Fruit fly (Drosophila melanogaster) whole organism, embryonic: ENCODE results near the gene bor.

Experiments
- Antp ChIP-seq: fragments of 200-800 bp; sonication (Bioruptor generic); optimal IDR thresholded peaks from 3 replicates; lab custom pipeline; 2016; ENCODE audit warnings: missing biosample characterization, missing genetic modification characterization
- B-H2 ChIP-seq: fragments of 200-800 bp; sonication (Bioruptor generic); optimal IDR thresholded peaks from 2 replicates; lab custom pipeline; 2018; ENCODE audit warnings: missing biosample characterization, mild to moderate bottlenecking, missing genetic modification characterization
- Bgb ChIP-seq: fragments of 200-800 bp; sonication (Bioruptor generic); IDR thresholded peaks from 2 replicates; pipeline ENCODE4 v1.3.6; 2022; ENCODE audit warnings: missing biosample characterization, missing genetic modification characterization; ENCODE audit not compliant: partially characterized antibody
- CG10431 ChIP-seq: fragments of 200-800 bp; sonication (Bioruptor generic); optimal IDR thresholded peaks from 3 replicates; lab custom pipeline; 2018; ENCODE audit warnings: missing biosample characterization, mild to moderate bottlenecking, missing genetic modification characterization
- CG10462 ChIP-seq: fragments of 200-800 bp; sonication (Bioruptor generic); optimal IDR thresholded peaks from 2 replicates; lab custom pipeline; 2016; ENCODE audit warnings: missing biosample characterization, missing genetic modification characterization
- CG11398 ChIP-seq: fragments of 200-800 bp; sonication (Bioruptor generic); optimal IDR thresholded peaks from 2 replicates; lab custom pipeline; 2016; ENCODE audit warnings: missing biosample characterization, missing genetic modification characterization
- CG12299 ChIP-seq: fragments of 200-800 bp; sonication (Bioruptor generic); optimal IDR thresholded peaks from 2 replicates; lab custom pipeline; 2018; ENCODE audit warnings: missing biosample characterization, mild to moderate bottlenecking, missing genetic modification characterization
- CG16863 ChIP-seq: fragments of 200-800 bp; sonication (Bioruptor generic); optimal IDR thresholded peaks from 3 replicates; lab custom pipeline; 2016; ENCODE audit warnings: missing biosample characterization, missing genetic modification characterization
- CG17385 ChIP-seq: fragments of 200-800 bp; sonication (Bioruptor generic); optimal IDR thresholded peaks from 3 replicates; lab custom pipeline; 2018; ENCODE audit warnings: missing biosample characterization, mild to moderate bottlenecking, missing genetic modification characterization
- CG18764 ChIP-seq: fragments of 200-800 bp; sonication (Bioruptor generic); optimal IDR thresholded peaks from 3 replicates; lab custom pipeline; 2016; ENCODE audit warnings: missing biosample characterization, missing genetic modification characterization
- CG2129 ChIP-seq: fragments of 200-800 bp; sonication (Bioruptor generic); IDR thresholded peaks from 2 replicates; pipeline ENCODE4 v1.3.6; 2022; ENCODE audit warnings: missing biosample characterization, missing genetic modification characterization; ENCODE audit not compliant: partially characterized antibody
- CG30020 ChIP-seq: fragments of 200-800 bp; optimal IDR thresholded peaks from 2 replicates; lab custom pipeline; 2019; ENCODE audit warnings: missing biosample characterization, mild to moderate bottlenecking, missing genetic modification characterization, moderate library complexity
- CG31441 ChIP-seq: fragments of 200-800 bp; sonication (Bioruptor generic); IDR thresholded peaks from 2 replicates; pipeline ENCODE4 v1.3.6; 2022; ENCODE audit warnings: missing biosample characterization, missing genetic modification characterization
- CG34376 ChIP-seq: fragments of 200-800 bp; sonication (Bioruptor generic); optimal IDR thresholded peaks from 2 replicates; lab custom pipeline; 2018; ENCODE audit warnings: missing biosample characterization, mild to moderate bottlenecking, missing genetic modification characterization
- CG4282 ChIP-seq: fragments of 200-800 bp; sonication (Bioruptor generic); optimal IDR thresholded peaks from 2 replicates; lab custom pipeline; 2016; ENCODE audit warnings: missing biosample characterization, missing genetic modification characterization
- CG4617 ChIP-seq: fragments of 200-800 bp; sonication (Bioruptor generic); optimal IDR thresholded peaks from 3 replicates; lab custom pipeline; 2016; ENCODE audit warnings: missing biosample characterization, missing genetic modification characterization, borderline replicate concordance
- CG5953 ChIP-seq: fragments of 200-800 bp; sonication (Bioruptor generic); IDR thresholded peaks from 2 replicates; pipeline ENCODE4 v1.3.6; 2022; ENCODE audit warnings: missing biosample characterization, missing genetic modification characterization
- CG7556 ChIP-seq: fragments of 200-800 bp; sonication (Bioruptor generic); optimal IDR thresholded peaks from 2 replicates; lab custom pipeline; 2017; ENCODE audit warnings: missing biosample characterization, mild to moderate bottlenecking, missing genetic modification characterization
- CG8089 ChIP-seq: fragments of 200-800 bp; sonication (Bioruptor generic); optimal IDR thresholded peaks from 3 replicates; lab custom pipeline; 2016; ENCODE audit warnings: missing biosample characterization, missing genetic modification characterization
- CG8281 ChIP-seq: fragments of 200-800 bp; sonication (Bioruptor generic); optimal IDR thresholded peaks from 2 replicates; lab custom pipeline; 2018; ENCODE audit warnings: missing biosample characterization, mild to moderate bottlenecking, missing genetic modification characterization, moderate library complexity
- CG8478 ChIP-seq: fragments of >200 bp; optimal IDR thresholded peaks from 2 replicates; lab custom pipeline; 2018
- CG8765 ChIP-seq: fragments of 200-800 bp; sonication (Bioruptor generic); IDR thresholded peaks from 2 replicates; pipeline ENCODE4 v1.3.6; 2022; ENCODE audit warnings: missing biosample characterization, missing genetic modification characterization
- CG9609 ChIP-seq: fragments of 200-800 bp; sonication (Bioruptor generic); optimal IDR thresholded peaks from 3 replicates; lab custom pipeline; 2016; ENCODE audit warnings: missing biosample characterization, missing genetic modification characterization
- Chrac-16 ChIP-seq: fragments of 200-800 bp; sonication (Bioruptor generic); optimal IDR thresholded peaks from 3 replicates; lab custom pipeline; 2016; ENCODE audit warnings: missing biosample characterization, missing genetic modification characterization
- Dref ChIP-seq: fragments of 200-800 bp; sonication (Bioruptor generic); IDR thresholded peaks from 2 replicates; pipeline ENCODE4 v1.3.6; 2022; ENCODE audit warnings: missing biosample characterization, missing genetic modification characterization
- Drgx ChIP-seq: fragments of 200-800 bp; sonication (Bioruptor generic); IDR thresholded peaks from 2 replicates; pipeline ENCODE4 v1.3.6; 2022; ENCODE audit warnings: missing biosample characterization, missing genetic modification characterization
- ERR ChIP-seq: fragments of 200-800 bp; sonication (Bioruptor generic); optimal IDR thresholded peaks from 2 replicates; lab custom pipeline; 2016; ENCODE audit warnings: missing biosample characterization, missing genetic modification characterization
- Ets97D ChIP-seq: fragments of 200-800 bp; sonication (Bioruptor generic); optimal IDR thresholded peaks from 3 replicates; lab custom pipeline; 2016; ENCODE audit warnings: missing biosample characterization, missing genetic modification characterization
- HLH54F ChIP-seq: fragments of 200-800 bp; sonication (Bioruptor generic); optimal IDR thresholded peaks from 3 replicates; lab custom pipeline; 2016; ENCODE audit warnings: missing biosample characterization, missing genetic modification characterization
- Hmx ChIP-seq: fragments of 200-800 bp; sonication (Bioruptor generic); optimal IDR thresholded peaks from 2 replicates; lab custom pipeline; 2016; ENCODE audit warnings: missing biosample characterization, missing genetic modification characterization
- MBD-R2 ChIP-seq: fragments of 200-800 bp; sonication (Bioruptor generic); IDR thresholded peaks from 2 replicates; pipeline ENCODE4 v1.3.6; 2022; ENCODE audit warnings: missing biosample characterization, missing genetic modification characterization
- MTF-1 ChIP-seq: fragments of 200-800 bp; sonication (Bioruptor generic); optimal IDR thresholded peaks from 2 replicates; lab custom pipeline; 2018; ENCODE audit warnings: missing biosample characterization, mild to moderate bottlenecking, missing genetic modification characterization, borderline replicate concordance
- NC2α ChIP-seq: fragments of 200-800 bp; sonication (Bioruptor generic); optimal IDR thresholded peaks from 2 replicates; lab custom pipeline; 2016; ENCODE audit warnings: missing biosample characterization, missing genetic modification characterization
- Opbp ChIP-seq: fragments of 200-800 bp; sonication (Bioruptor generic); IDR thresholded peaks from 3 replicates; pipeline ENCODE4 v1.3.6; 2022; ENCODE audit warnings: missing biosample characterization, missing genetic modification characterization; ENCODE audit not compliant: partially characterized antibody
- Ptx1 ChIP-seq: fragments of 200-800 bp; sonication (Bioruptor generic); IDR thresholded peaks from 2 replicates; pipeline ENCODE4 v1.3.6; 2022; ENCODE audit warnings: missing biosample characterization, missing genetic modification characterization
- Sry-β ChIP-seq: fragments of 200-800 bp; sonication (Bioruptor generic); optimal IDR thresholded peaks from 2 replicates; lab custom pipeline; 2018; ENCODE audit warnings: missing biosample characterization, mild to moderate bottlenecking, missing genetic modification characterization, moderate library complexity
- YL-1 ChIP-seq: fragments of 200-800 bp; sonication (Bioruptor generic); optimal IDR thresholded peaks from 3 replicates; lab custom pipeline; 2017; ENCODE audit warnings: missing biosample characterization, mild to moderate bottlenecking, missing genetic modification characterization
- ab ChIP-seq: fragments of 200-800 bp; sonication (Bioruptor generic); optimal IDR thresholded peaks from 2 replicates; lab custom pipeline; 2016; ENCODE audit warnings: missing biosample characterization, missing genetic modification characterization
- en ChIP-seq: fragments of 200-800 bp; sonication (Bioruptor generic); optimal IDR thresholded peaks from 2 replicates; lab custom pipeline; 2016; ENCODE audit warnings: missing biosample characterization, missing genetic modification characterization
- exex ChIP-seq: fragments of 200-800 bp; sonication (Bioruptor generic); optimal IDR thresholded peaks from 4 replicates; lab custom pipeline; 2018; ENCODE audit warnings: missing biosample characterization, mild to moderate bottlenecking, missing genetic modification characterization, moderate library complexity
- fd96Cb ChIP-seq: fragments of 200-800 bp; sonication (Bioruptor generic); optimal IDR thresholded peaks from 2 replicates; lab custom pipeline; 2018; ENCODE audit warnings: missing biosample characterization, mild to moderate bottlenecking, missing genetic modification characterization, moderate library complexity
- gcm ChIP-seq: fragments of 200-800 bp; sonication (Bioruptor generic); optimal IDR thresholded peaks from 2 replicates; lab custom pipeline; 2019; ENCODE audit warnings: missing biosample characterization, mild to moderate bottlenecking, missing genetic modification characterization, moderate library complexity
- ham ChIP-seq: fragments of 200-800 bp; sonication (Bioruptor generic); IDR thresholded peaks from 2 replicates; pipeline ENCODE4 v1.3.6; 2022; ENCODE audit warnings: missing biosample characterization, missing genetic modification characterization
- kah ChIP-seq: fragments of 200-800 bp; sonication (Bioruptor generic); optimal IDR thresholded peaks from 2 replicates; lab custom pipeline; 2018; ENCODE audit warnings: missing biosample characterization, mild to moderate bottlenecking, missing genetic modification characterization
- lilli ChIP-seq: fragments of 200-800 bp; sonication (Bioruptor generic); optimal IDR thresholded peaks from 3 replicates; lab custom pipeline; 2016; ENCODE audit warnings: missing biosample characterization, missing genetic modification characterization
- org-1 ChIP-seq: fragments of 200-800 bp; sonication (Bioruptor generic); optimal IDR thresholded peaks from 2 replicates; lab custom pipeline; 2017; ENCODE audit warnings: missing biosample characterization, missing genetic modification characterization
- pfk ChIP-seq: fragments of 200-800 bp; sonication (Bioruptor generic); optimal IDR thresholded peaks from 2 replicates; lab custom pipeline; 2018; ENCODE audit warnings: missing biosample characterization, mild to moderate bottlenecking, missing genetic modification characterization, moderate library complexity
- slbo ChIP-seq: fragments of 200-800 bp; sonication (Bioruptor generic); IDR thresholded peaks from 2 replicates; pipeline ENCODE4 v1.3.6; 2022; ENCODE audit warnings: missing biosample characterization, missing genetic modification characterization
- ttk ChIP-seq: fragments of 200-800 bp; sonication (Bioruptor generic); IDR thresholded peaks from 2 replicates; pipeline ENCODE4 v2.1.2; 2022; ENCODE audit warnings: missing biosample characterization, missing genetic modification characterization
- z ChIP-seq: fragments of 200-800 bp; sonication (Bioruptor generic); IDR thresholded peaks from 3 replicates; pipeline ENCODE4 v1.3.6; 2022; ENCODE audit warnings: missing biosample characterization, missing genetic modification characterization

The bor gene

dm6 chr3R:16247609-16248499, 16.1 kb downstream of the bor start (continued):
- TF ChIP-seq ERR (no peak), CG5953 (GFP tag; lab: Robert Waterston, UW) (peak; percentile 40; the same call in 1 of the 2 replicates), CG4282 (GFP tag; lab: Kevin White, UChicago) (no peak), CG8478 (no peak), CG9609 (peak; percentile 1), org-1 (GFP tag; lab: Kevin White, UChicago) (peak; percentile 79), CG18764 (GFP tag; lab: Kevin White, UChicago) (peak; percentile 74), Sry-β (GFP tag; lab: Kevin White, UChicago) (no peak), NC2α (GFP tag; lab: Kevin White, UChicago) (no peak), MTF-1 (GFP tag; lab: Kevin White, UChicago) (peak; percentile 83), Dref (GFP tag; lab: Robert Waterston, UW) (no peak), CG12299 (peak; percentile 74), CG2129 (GFP tag; lab: Robert Waterston, UW) (no peak), Hmx (no peak), YL-1 (GFP tag; lab: Kevin White, UChicago) (no peak), CG31441 (GFP tag; lab: Robert Waterston, UW) (peak; percentile 81), gcm (GFP tag; lab: Kevin White, UChicago) (peak; percentile 39), Ets97D (no peak), fd96Cb (tag; lab: Kevin White, UChicago) (peak; percentile 81), CG17385 (GFP tag; lab: Kevin White, UChicago) (peak; percentile 69), Chrac-16 (GFP tag; lab: Kevin White, UChicago) (peak; percentile 34), slbo (GFP tag; lab: Robert Waterston, UW) (peak; percentile 67), z (GFP tag; lab: Robert Waterston, UW) (peak; percentile 45; the same call in 1 of the 3 replicates), B-H2 (GFP tag; lab: Kevin White, UChicago) (peak; percentile 65), Antp (peak; percentile 85), CG30020 (no peak), CG8281 (peak; percentile 57), CG8089 (GFP tag; lab: Kevin White, UChicago) (no peak), CG34376 (GFP tag; lab: Kevin White, UChicago) (peak; percentile 94), CG16863 (GFP tag; lab: Kevin White, UChicago) (peak; percentile 40), MBD-R2 (GFP tag; lab: Robert Waterston, UW) (peak; percentile 48; the same call in 1 of the 2 replicates), CG8765 (GFP tag; lab: Robert Waterston, UW) (peak; percentile 84), CG7556 (GFP tag; lab: Kevin White, UChicago) (peak; percentile 88), Ptx1 (GFP tag; lab: Robert Waterston, UW) (peak; percentile 74), en (GFP tag; lab: Kevin White, UChicago) (peak; percentile 64), CG10431 (GFP tag; lab: Kevin White, UChicago) (peak; percentile 47), Opbp (GFP tag; lab: Robert Waterston, UW) (no peak), exex (peak; percentile 78), ab (peak; percentile 37), CG4617 (GFP tag; lab: Kevin White, UChicago) (no peak), kah (GFP tag; lab: Kevin White, UChicago) (peak; percentile 36), CG11398 (GFP tag; lab: Kevin White, UChicago) (peak; percentile 6), Bgb (GFP tag; lab: Robert Waterston, UW) (no peak), CG10462 (GFP tag; lab: Kevin White, UChicago) (peak; percentile 52), ham (GFP tag; lab: Robert Waterston, UW) (no peak), ttk (GFP tag; lab: Robert Waterston, UW) (no peak), Drgx (GFP tag; lab: Robert Waterston, UW) (peak; percentile 77), pfk (GFP tag; lab: Kevin White, UChicago) (peak; percentile 42), lilli (GFP tag; lab: Kevin White, UChicago) (peak; percentile 66), HLH54F (GFP tag; lab: Kevin White, UChicago) (peak; percentile 52)
